Fruit fly (Drosophila melanogaster): ENCODE results near the gene CG32512.
A peak's percentile ranks its signal among the peaks of the same experiment; 100 is the strongest.

Gene CG32512

dm6 chrX:21042638-21043513 is 24.5 kb downstream of the CG32512 start (continued):
- TF ChIP-seq Xrp1 (GFP tag; IDR thresholded peaks at IDR 0.05) (peak; percentile 93), CG8290 (GFP tag; optimal IDR thresholded peaks at IDR 0.05) (peak; percentile 56), CG8290 (tag; optimal IDR thresholded peaks at IDR 0.05) (peak; percentile 3 to 11), CG18011 (GFP tag; optimal IDR thresholded peaks at IDR 0.05) (peak; percentile 54), MBD-R2 (GFP tag; IDR thresholded peaks at IDR 0.05) (peak; percentile 52; the same call in 1 of the 2 replicates), CG7556 (GFP tag; optimal IDR thresholded peaks at IDR 0.05) (peak; percentile 88), Vsx1 (GFP tag; optimal IDR thresholded peaks at IDR 0.05) (peak; percentile 77), Chrac-16 (GFP tag; optimal IDR thresholded peaks at IDR 0.05) (peak; percentile 70), CG15696 (tag; optimal IDR thresholded peaks at IDR 0.05) (peak; percentile 77), CG3838 (GFP tag; optimal IDR thresholded peaks at IDR 0.05) (peak; percentile 31), Dek (tag; optimal IDR thresholded peaks at IDR 0.05) (peak; percentile 90), HmgD (GFP tag; optimal IDR thresholded peaks at IDR 0.05) (no peak), Pdp1 (GFP tag; optimal IDR thresholded peaks at IDR 0.05) (peak in 1 of 2 experiments; percentile 28), CTCF (GFP tag; optimal IDR thresholded peaks at IDR 0.05) (peak; percentile 61), CG8765 (GFP tag; IDR thresholded peaks at IDR 0.05) (peak; percentile 67; the same call in 1 of the 2 replicates), Nf-YB (GFP tag; optimal IDR thresholded peaks at IDR 0.05) (peak; percentile 75), CG11247 (GFP tag; IDR thresholded peaks at IDR 0.05) (peak; percentile 86), CG7372 (GFP tag; IDR thresholded peaks at IDR 0.05) (peak; percentile 81), CG34224 (GFP tag; IDR thresholded peaks at IDR 0.05; ENCODE audit: partially characterized antibody) (no peak), z (GFP tag; IDR thresholded peaks at IDR 0.05) (no peak), CG6683 (GFP tag; optimal IDR thresholded peaks at IDR 0.05) (peak; percentile 83), Ssrp (tag; optimal IDR thresholded peaks at IDR 0.05) (peak; percentile 84), nerfin-2 (GFP tag; IDR thresholded peaks at IDR 0.05; ENCODE audit: partially characterized antibody) (no peak), CG4424 (GFP tag; optimal IDR thresholded peaks at IDR 0.05) (peak; percentile 73), CG4328 (GFP tag; optimal IDR thresholded peaks at IDR 0.05) (peak; percentile 80), cg (GFP tag; optimal IDR thresholded peaks at IDR 0.05) (no peak), pzg (GFP tag; optimal IDR thresholded peaks at IDR 0.05) (no peak), CG2120 (GFP tag; optimal IDR thresholded peaks at IDR 0.05) (peak; percentile 73)

- TF ChIP-seq gem (tag; optimal IDR thresholded peaks at IDR 0.05) (no peak), sd (tag; optimal IDR thresholded peaks at IDR 0.05) (no peak), tio (GFP tag; optimal IDR thresholded peaks at IDR 0.05) (no peak), lab (GFP tag; optimal IDR thresholded peaks at IDR 0.05) (no peak), CG9876 (GFP tag; optimal IDR thresholded peaks at IDR 0.05) (no peak), CG4730 (GFP tag; IDR thresholded peaks at IDR 0.05) (no peak), CG14441 (GFP tag; IDR thresholded peaks at IDR 0.05) (no peak), E2f2 (GFP tag; IDR thresholded peaks at IDR 0.05) (no peak), CG10209 (GFP tag; optimal IDR thresholded peaks at IDR 0.05) (no peak), zfh1 (GFP tag; IDR thresholded peaks at IDR 0.05) (no peak), CG3281 (GFP tag; optimal IDR thresholded peaks at IDR 0.05) (no peak), aop (GFP tag; IDR thresholded peaks at IDR 0.05) (no peak), CG8924 (tag; optimal IDR thresholded peaks at IDR 0.05) (no peak), CG10462 (GFP tag; optimal IDR thresholded peaks at IDR 0.05) (no peak), CG10431 (GFP tag; optimal IDR thresholded peaks at IDR 0.05) (no peak), Jarid2 (GFP tag; optimal IDR thresholded peaks at IDR 0.05) (no peak)
Observed at dm6 chrX:21041825-21042224, 25.5 kb downstream of the CG32512 start, which contains the start of gene Mgstl. Gene Mgstl (plus strand): TSS chrX:21042125.

All from whole organism, embryonic.